Fruit fly (Drosophila melanogaster) whole organism, embryonic: ENCODE results near the gene Adar.

Source experiments
- Aef1 ChIP-seq: fragments of 200-800 bp; sonication (Bioruptor generic); IDR thresholded peaks from 3 replicates; pipeline ENCODE4 v1.3.6; 2022; ENCODE audit warnings: missing biosample characterization, missing genetic modification characterization
- Atf6 ChIP-seq: fragments of 200-800 bp; sonication (Bioruptor generic); IDR thresholded peaks from 2 replicates; pipeline ENCODE4 v1.3.6; 2022; ENCODE audit warnings: missing biosample characterization, missing genetic modification characterization
- Bgb ChIP-seq: fragments of 200-800 bp; sonication (Bioruptor generic); IDR thresholded peaks from 2 replicates; pipeline ENCODE4 v1.3.6; 2022; ENCODE audit warnings: missing biosample characterization, missing genetic modification characterization; ENCODE audit not compliant: partially characterized antibody
- CG1602 ChIP-seq: fragments of 200-800 bp; sonication (Bioruptor generic); optimal IDR thresholded peaks from 3 replicates; lab custom pipeline; 2016; ENCODE audit warnings: missing biosample characterization, missing genetic modification characterization
- CG17612 ChIP-seq: fragments of 200-800 bp; sonication (Bioruptor generic); IDR thresholded peaks from 2 replicates; pipeline ENCODE4 v1.3.6; 2022; ENCODE audit warnings: missing biosample characterization, missing genetic modification characterization
- CG17802 ChIP-seq: fragments of 200-800 bp; sonication (Bioruptor generic); optimal IDR thresholded peaks from 2 replicates; lab custom pipeline; 2018; ENCODE audit warnings: missing biosample characterization, mild to moderate bottlenecking, missing genetic modification characterization, moderate library complexity
- CG1792 ChIP-seq: fragments of 200-800 bp; sonication (Bioruptor generic); optimal IDR thresholded peaks from 2 replicates; lab custom pipeline; 2016; ENCODE audit warnings: missing biosample characterization, missing genetic modification characterization
- CG2116 ChIP-seq: fragments of 200-800 bp; sonication (Bioruptor generic); optimal IDR thresholded peaks from 3 replicates; lab custom pipeline; 2018; ENCODE audit warnings: missing biosample characterization, mild to moderate bottlenecking, missing genetic modification characterization
- CG3163 ChIP-seq: fragments of 200-800 bp; sonication (Bioruptor generic); optimal IDR thresholded peaks from 3 replicates; lab custom pipeline; 2016; ENCODE audit warnings: missing biosample characterization, missing genetic modification characterization
- CG32767 ChIP-seq: fragments of 200-800 bp; sonication (Bioruptor generic); IDR thresholded peaks from 2 replicates; pipeline ENCODE4 v1.3.6; 2022; ENCODE audit warnings: missing biosample characterization, missing genetic modification characterization
- CG3281 ChIP-seq: fragments of 200-800 bp; sonication (Bioruptor generic); optimal IDR thresholded peaks from 3 replicates; lab custom pipeline; 2017; ENCODE audit warnings: missing biosample characterization, mild to moderate bottlenecking, missing genetic modification characterization
- CG34422 ChIP-seq: fragments of 200-800 bp; sonication (Bioruptor generic); IDR thresholded peaks from 3 replicates; pipeline ENCODE4 v1.3.6; 2022; ENCODE audit warnings: missing biosample characterization, missing genetic modification characterization
- CG7556 ChIP-seq: fragments of 200-800 bp; sonication (Bioruptor generic); optimal IDR thresholded peaks from 2 replicates; lab custom pipeline; 2017; ENCODE audit warnings: missing biosample characterization, mild to moderate bottlenecking, missing genetic modification characterization
- CG8281 ChIP-seq: fragments of 200-800 bp; sonication (Bioruptor generic); optimal IDR thresholded peaks from 2 replicates; lab custom pipeline; 2018; ENCODE audit warnings: missing biosample characterization, mild to moderate bottlenecking, missing genetic modification characterization, moderate library complexity
- CG9215 ChIP-seq: fragments of 200-800 bp; sonication (Bioruptor generic); IDR thresholded peaks from 2 replicates; pipeline ENCODE4 v1.3.6; 2022; ENCODE audit warnings: missing biosample characterization, missing genetic modification characterization
- CrebB ChIP-seq: fragments of 200-800 bp; sonication (Bioruptor generic); optimal IDR thresholded peaks from 3 replicates; lab custom pipeline; 2018; ENCODE audit warnings: missing biosample characterization, mild to moderate bottlenecking, missing genetic modification characterization
- Dek ChIP-seq: fragments of 200-800 bp; sonication (Bioruptor generic); optimal IDR thresholded peaks from 3 replicates; lab custom pipeline; 2019; ENCODE audit warnings: missing biosample characterization, mild to moderate bottlenecking, missing genetic modification characterization, moderate library complexity
- Dip3 ChIP-seq: fragments of 200-800 bp; sonication (Bioruptor generic); optimal IDR thresholded peaks from 3 replicates; lab custom pipeline; 2016; ENCODE audit warnings: missing biosample characterization, missing genetic modification characterization
- E2f1 ChIP-seq: fragments of 200-800 bp; sonication (Bioruptor generic); IDR thresholded peaks from 2 replicates; pipeline ENCODE4 v1.3.6; 2022; ENCODE audit warnings: missing biosample characterization, missing genetic modification characterization
- Fer3 ChIP-seq: fragments of 200-800 bp; sonication (Bioruptor generic); optimal IDR thresholded peaks from 2 replicates; lab custom pipeline; 2018; ENCODE audit warnings: missing biosample characterization, mild to moderate bottlenecking, missing genetic modification characterization, moderate library complexity
- Lim3 ChIP-seq: fragments of 200-800 bp; sonication (Bioruptor generic); IDR thresholded peaks from 2 replicates; pipeline ENCODE4 v1.3.6; 2022; ENCODE audit warnings: missing biosample characterization, missing genetic modification characterization
- MBD-R2 ChIP-seq: fragments of 200-800 bp; sonication (Bioruptor generic); IDR thresholded peaks from 2 replicates; pipeline ENCODE4 v1.3.6; 2022; ENCODE audit warnings: missing biosample characterization, missing genetic modification characterization
- Meics ChIP-seq: fragments of 200-800 bp; sonication (Bioruptor generic); optimal IDR thresholded peaks from 2 replicates; lab custom pipeline; 2017; ENCODE audit warnings: missing biosample characterization, mild to moderate bottlenecking, missing genetic modification characterization
- Mes4 ChIP-seq: fragments of 200-800 bp; sonication (Bioruptor generic); optimal IDR thresholded peaks from 2 replicates; lab custom pipeline; 2016; ENCODE audit warnings: missing biosample characterization, missing genetic modification characterization
- NFAT ChIP-seq: fragments of 200-800 bp; sonication (Bioruptor generic); IDR thresholded peaks from 2 replicates; pipeline ENCODE4 v1.3.6; 2022; ENCODE audit warnings: missing biosample characterization, missing genetic modification characterization
- Neu2 ChIP-seq: fragments of 200-800 bp; sonication (Bioruptor generic); optimal IDR thresholded peaks from 3 replicates; lab custom pipeline; 2016; ENCODE audit warnings: missing biosample characterization, missing genetic modification characterization, borderline replicate concordance
- Vsx1 ChIP-seq: fragments of 200-800 bp; sonication (Bioruptor generic); optimal IDR thresholded peaks from 2 replicates; lab custom pipeline; 2017; ENCODE audit warnings: missing biosample characterization, mild to moderate bottlenecking, missing genetic modification characterization, missing genetic modification reagents
- Xrp1 ChIP-seq: fragments of 200-800 bp; sonication (Bioruptor generic); IDR thresholded peaks from 2 replicates; pipeline ENCODE4 v1.3.6; 2022; ENCODE audit warnings: missing biosample characterization, missing genetic modification characterization
- YL-1 ChIP-seq: fragments of 200-800 bp; sonication (Bioruptor generic); optimal IDR thresholded peaks from 3 replicates; lab custom pipeline; 2017; ENCODE audit warnings: missing biosample characterization, mild to moderate bottlenecking, missing genetic modification characterization
- al ChIP-seq: fragments of 200-800 bp; sonication (Bioruptor generic); IDR thresholded peaks from 2 replicates; pipeline ENCODE4 v1.3.6; 2022; ENCODE audit warnings: missing biosample characterization, missing genetic modification characterization
- aop ChIP-seq: fragments of 200-800 bp; sonication (Bioruptor generic); IDR thresholded peaks from 2 replicates; pipeline ENCODE4 v1.3.6; 2022; ENCODE audit warnings: missing biosample characterization, missing genetic modification characterization
- ash1 ChIP-seq: fragments of 200-800 bp; sonication (Bioruptor generic); optimal IDR thresholded peaks from 2 replicates; lab custom pipeline; 2018; ENCODE audit warnings: missing biosample characterization, mild to moderate bottlenecking, missing genetic modification characterization
- bab2 ChIP-seq: fragments of 200-800 bp; sonication (Bioruptor generic); optimal IDR thresholded peaks from 2 replicates; lab custom pipeline; 2016; ENCODE audit warnings: missing biosample characterization, missing genetic modification characterization
- bbx ChIP-seq: fragments of 200-800 bp; sonication (Bioruptor generic); IDR thresholded peaks from 2 replicates; pipeline ENCODE4 v1.3.6; 2022; ENCODE audit warnings: missing biosample characterization, missing genetic modification characterization; ENCODE audit not compliant: partially characterized antibody
- cg ChIP-seq: fragments of 200-800 bp; sonication (Bioruptor generic); optimal IDR thresholded peaks from 3 replicates; lab custom pipeline; 2019; ENCODE audit warnings: missing biosample characterization, mild to moderate bottlenecking, missing genetic modification characterization, moderate library complexity
- dimm ChIP-seq: fragments of 200-800 bp; sonication (Bioruptor generic); IDR thresholded peaks from 2 replicates; pipeline ENCODE4 v1.3.6; 2022; ENCODE audit warnings: missing biosample characterization, missing genetic modification characterization
- emc ChIP-seq: fragments of 200-800 bp; sonication (Bioruptor generic); optimal IDR thresholded peaks from 2 replicates; lab custom pipeline; 2016; ENCODE audit warnings: missing biosample characterization, missing genetic modification characterization
- gem ChIP-seq: fragments of 200-800 bp; sonication (Bioruptor generic); optimal IDR thresholded peaks from 2 replicates; lab custom pipeline; 2019; ENCODE audit warnings: missing biosample characterization, mild to moderate bottlenecking, missing genetic modification characterization, moderate library complexity
- lbe ChIP-seq: fragments of 200-800 bp; sonication (Bioruptor generic); optimal IDR thresholded peaks from 2 replicates; lab custom pipeline; 2016; ENCODE audit warnings: missing biosample characterization, mild to moderate bottlenecking, missing genetic modification characterization
- nmo ChIP-seq: fragments of 200-800 bp; sonication (Bioruptor generic); optimal IDR thresholded peaks from 2 replicates; lab custom pipeline; 2018; ENCODE audit warnings: missing biosample characterization, mild to moderate bottlenecking, missing genetic modification characterization, moderate library complexity
- oc ChIP-seq: fragments of 200-800 bp; sonication (Bioruptor generic); optimal IDR thresholded peaks from 2 replicates; lab custom pipeline; 2018; ENCODE audit warnings: missing biosample characterization, mild to moderate bottlenecking, missing genetic modification characterization, moderate library complexity
- org-1 ChIP-seq: fragments of 200-800 bp; sonication (Bioruptor generic); optimal IDR thresholded peaks from 2 replicates; lab custom pipeline; 2017; ENCODE audit warnings: missing biosample characterization, missing genetic modification characterization
- pfk ChIP-seq: fragments of 200-800 bp; sonication (Bioruptor generic); optimal IDR thresholded peaks from 2 replicates; lab custom pipeline; 2018; ENCODE audit warnings: missing biosample characterization, mild to moderate bottlenecking, missing genetic modification characterization, moderate library complexity
- prd ChIP-seq, 3 experiments: fragments of >200 bp in 2 of 3; fragments of 200-800 bp in 1 of 3; sonication (Bioruptor generic) in 1 of 3; optimal IDR thresholded peaks in 2 of 3; IDR thresholded peaks in 1 of 3; 2 replicates in 2 of 3; 3 replicates in 1 of 3; pipeline versions ENCODE4 v1.3.6 to Lab custom; 2017 to 2022; ENCODE audit warnings: missing biosample characterization in 1 of 3, missing genetic modification characterization in 1 of 3
- psq ChIP-seq: fragments of 200-800 bp; sonication (Bioruptor generic); optimal IDR thresholded peaks from 2 replicates; lab custom pipeline; 2017; ENCODE audit warnings: missing biosample characterization, missing genetic modification characterization
- schlank ChIP-seq: fragments of 200-800 bp; sonication (Bioruptor generic); optimal IDR thresholded peaks from 2 replicates; lab custom pipeline; 2018; ENCODE audit warnings: missing biosample characterization, mild to moderate bottlenecking, missing genetic modification characterization
- seq ChIP-seq: fragments of 200-800 bp; sonication (Bioruptor generic); IDR thresholded peaks from 2 replicates; pipeline ENCODE4 v1.3.6; 2022; ENCODE audit warnings: missing biosample characterization, missing genetic modification characterization
- shn ChIP-seq: fragments of 200-800 bp; sonication (Bioruptor generic); optimal IDR thresholded peaks from 3 replicates; lab custom pipeline; 2016; ENCODE audit warnings: missing biosample characterization, missing genetic modification characterization
- so ChIP-seq: fragments of 200-800 bp; sonication (Bioruptor generic); IDR thresholded peaks from 3 replicates; pipeline ENCODE4 v1.3.6; 2022; ENCODE audit warnings: missing biosample characterization, missing genetic modification characterization
- twi ChIP-seq: fragments of 200-800 bp; optimal IDR thresholded peaks from 2 replicates; lab custom pipeline; 2019; ENCODE audit warnings: missing biosample characterization, mild to moderate bottlenecking, missing genetic modification characterization, moderate library complexity
- usp ChIP-seq: fragments of >200 bp; optimal IDR thresholded peaks from 2 replicates; lab custom pipeline; 2017; ENCODE audit warnings: missing biosample characterization, missing genetic modification characterization
- zen2 ChIP-seq: fragments of 200-800 bp; sonication (Bioruptor generic); IDR thresholded peaks from 3 replicates; pipeline ENCODE4 v1.3.6; 2022; ENCODE audit warnings: missing biosample characterization, missing genetic modification characterization; ENCODE audit not compliant: partially characterized antibody

Adar gene

DNA sequence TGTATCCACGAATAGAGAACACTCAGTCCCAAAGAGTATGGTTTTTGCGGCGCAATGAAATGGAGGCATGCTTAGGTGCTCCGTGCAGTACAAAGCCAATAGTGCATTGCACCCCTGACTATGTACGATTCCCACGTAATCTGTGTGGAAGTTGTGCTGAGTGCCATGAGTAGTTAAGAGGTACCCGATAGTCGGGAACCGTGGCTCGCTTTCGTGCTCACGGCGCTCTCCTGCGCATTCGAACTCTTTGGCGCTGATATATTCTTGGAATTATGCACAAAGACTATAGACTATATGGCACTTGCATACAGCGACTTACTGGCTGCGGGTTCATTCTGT lies 51.1 kb downstream of the Adar start (continued):
- TF ChIP-seq CG32767 (GFP tag; lab: Robert Waterston, UW) (no peak; the same call in 1 of the 2 replicates), CG17802 (tag; lab: Kevin White, UChicago) (no peak), cg (GFP tag; lab: Kevin White, UChicago) (no peak), psq (GFP tag; lab: Kevin White, UChicago) (no peak), bab2 (GFP tag; lab: Kevin White, UChicago) (peak; percentile 28), Vsx1 (GFP tag; lab: Kevin White, UChicago) (no peak), ash1 (no peak), oc (no peak), CG34422 (no peak), twi (no peak), NFAT (no peak), bbx (GFP tag; lab: Robert Waterston, UW) (no peak), lbe (GFP tag; lab: Kevin White, UChicago) (peak; percentile 43), schlank (no peak), Bgb (GFP tag; lab: Robert Waterston, UW) (no peak), Lim3 (GFP tag; lab: Robert Waterston, UW) (no peak), nmo (GFP tag; lab: Kevin White, UChicago) (peak; percentile 8), CG2116 (no peak), usp (no peak), Xrp1 (peak; percentile 23; the same call in 1 of the 2 replicates), pfk (GFP tag; lab: Kevin White, UChicago) (no peak), Atf6 (GFP tag; lab: Robert Waterston, UW) (no peak; the same call in 1 of the 2 replicates), YL-1 (GFP tag; lab: Kevin White, UChicago) (no peak), Fer3 (no peak), Dip3 (GFP tag; lab: Kevin White, UChicago) (no peak), al (GFP tag; lab: Robert Waterston, UW) (no peak), shn (GFP tag; lab: Kevin White, UChicago) (no peak), so (GFP tag; lab: Robert Waterston, UW) (no peak), CG8281 (no peak), CG3163 (GFP tag; lab: Kevin White, UChicago) (no peak), gem (peak; percentile 25), Meics (GFP tag; lab: Kevin White, UChicago) (no peak), emc (GFP tag; lab: Kevin White, UChicago) (no peak), Neu2 (GFP tag; lab: Kevin White, UChicago) (no peak), zen2 (GFP tag; lab: Robert Waterston, UW) (no peak), CG1792 (GFP tag; lab: Kevin White, UChicago) (no peak), CG1602 (GFP tag; lab: Kevin White, UChicago) (no peak), org-1 (GFP tag; lab: Kevin White, UChicago) (peak; percentile 4), Dek (no peak), CG3281 (no peak), aop (GFP tag; lab: Robert Waterston, UW) (no peak), MBD-R2 (no peak), prd (optimal IDR thresholded peaks at IDR 0.05; lab: Kevin White, UChicago) (no peak), prd (GFP tag; IDR thresholded peaks at IDR 0.05; lab: Robert Waterston, UW) (peak; percentile 30; the same call in 1 of the 3 replicates), seq (GFP tag; lab: Robert Waterston, UW) (no peak), Aef1 (no peak), dimm (GFP tag; lab: Robert Waterston, UW) (no peak), CG7556 (GFP tag; lab: Kevin White, UChicago) (no peak), CrebB (tag; lab: Kevin White, UChicago) (no peak), Mes4 (GFP tag; lab: Kevin White, UChicago) (no peak), E2f1 (no peak), CG9215 (no peak), CG17612 (no peak)
